Worm (Caenorhabditis elegans): ENCODE results near the gene lgc-35.

DNA sequence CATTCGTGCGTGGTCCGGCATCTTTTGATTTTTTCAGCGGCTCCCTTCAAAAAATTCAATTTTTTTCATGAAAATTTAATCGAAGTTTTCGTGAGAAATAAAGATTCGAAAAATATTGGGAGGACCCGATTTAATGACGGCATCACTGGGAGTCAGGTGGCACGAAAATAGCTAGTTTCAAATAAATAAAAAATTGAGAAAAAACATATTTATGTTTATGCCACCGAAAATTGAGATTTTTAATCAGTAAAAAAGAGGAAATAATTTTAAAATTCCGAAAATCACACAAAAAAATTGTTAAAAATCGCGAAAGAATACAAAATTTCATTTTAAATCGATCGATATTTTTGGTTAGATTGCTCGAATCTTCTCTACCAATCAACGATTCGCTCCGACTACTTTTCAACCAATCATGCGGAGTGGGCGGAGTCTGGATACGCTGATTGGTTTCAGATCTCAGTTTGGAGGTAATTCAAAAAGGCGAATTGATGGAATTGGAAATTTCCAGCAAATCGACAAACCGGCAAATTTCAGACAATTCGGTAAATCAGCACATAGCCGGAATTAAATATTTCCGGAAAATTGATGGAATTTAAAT lies 38.2 kb upstream of the lgc-35 start, which contains the start of gene gsy-1:
- TF ChIP-seq alr-1 (tag; optimal IDR thresholded peaks at IDR 0.05; ENCODE audit: borderline replicate concordance), result no peak
- no peak for TF ChIP-seq unc-62 (GFP tag; optimal IDR thresholded peaks at IDR 0.05)
- TF ChIP-seq efl-1 (optimal IDR thresholded peaks at IDR 0.05), result no peak
- TF ChIP-seq efl-1 (GFP tag; optimal IDR thresholded peaks at IDR 0.05 in 1 of 2), result peak in 1 of 2 experiments; percentile 17
- no peak for TF ChIP-seq nhr-47 (tag; optimal IDR thresholded peaks at IDR 0.05)
- no peak for TF ChIP-seq fkh-10 (GFP tag; optimal IDR thresholded peaks at IDR 0.05)

Measured in whole organism, L1 larva.